Worm (Caenorhabditis elegans) whole organism, L4 larva: ENCODE data around the gene adh-1.

Experiments used
- ama-1 ChIP-seq: fragments of 150-350 bp; optimal IDR thresholded peaks from 2 replicates; lab custom pipeline; 2014; ENCODE audit warnings: inconsistent platforms, mixed read lengths
- ceh-28 ChIP-seq: fragments of 150-350 bp; optimal IDR thresholded peaks from 2 replicates; lab custom pipeline; 2014; ENCODE audit warnings: missing biosample characterization, missing genetic modification reagents, missing genetic modification characterization
- ceh-82 ChIP-seq: sonication (generic microtip); optimal IDR thresholded peaks from 2 replicates; lab custom pipeline; 2017; ENCODE audit warnings: missing biosample characterization, missing genetic modification characterization
- lir-3 ChIP-seq: sonication (generic microtip); optimal IDR thresholded peaks from 2 replicates; lab custom pipeline; 2016; ENCODE audit warnings: mild to moderate bottlenecking, missing genetic modification characterization, missing compliant biosample characterization
- mdt-29 ChIP-seq: fragments of 200-800 bp; sonication (Bioruptor generic); IDR thresholded peaks from 2 replicates; pipeline ENCODE4 v1.3.6; 2022; ENCODE audit warnings: missing genetic modification reagents, missing genetic modification characterization, missing compliant biosample characterization
- skn-1 ChIP-seq: fragments of 150-350 bp; optimal IDR thresholded peaks from 2 replicates; lab custom pipeline; 2014; ENCODE audit warnings: missing biosample characterization, missing genetic modification characterization
- zag-1 ChIP-seq: fragments of 150-350 bp; optimal IDR thresholded peaks from 2 replicates; lab custom pipeline; 2014; ENCODE audit warnings: missing biosample characterization, missing genetic modification characterization

- TF ChIP-seq ceh-82 (tag; lab: Kevin White, UChicago) (no peak), skn-1 (tag; lab: Kevin White, UChicago) (no peak), mdt-29 (no peak), ama-1 (lab: Kevin White, UChicago) (no peak), lir-3 (tag; lab: Kevin White, UChicago) (no peak), ceh-28 (tag; lab: Kevin White, UChicago) (no peak), zag-1 (tag; lab: Kevin White, UChicago) (no peak)
These were observed 38.6 kb upstream of the adh-1 start for ce11 chrV:11849408-11849807.
